Worm (Caenorhabditis elegans) whole organism, L4 larva: ENCODE data around the gene C01G5.5.
A peak's percentile ranks its signal among the peaks of the same experiment; 100 is the strongest.

Experiments used
- ceh-32 ChIP-seq: sonication (generic microtip); optimal IDR thresholded peaks from 2 replicates; lab custom pipeline; 2016; ENCODE audit warnings: mild to moderate bottlenecking, missing genetic modification characterization, missing compliant biosample characterization; ENCODE audit not compliant: poor library complexity
- ceh-62 ChIP-seq: sonication (generic microtip); optimal IDR thresholded peaks from 2 replicates; lab custom pipeline; 2017; ENCODE audit warnings: missing biosample characterization, missing genetic modification characterization
- dmd-9 ChIP-seq: fragments of 200-800 bp; sonication (Bioruptor generic); IDR thresholded peaks from 2 replicates; pipeline ENCODE4 v1.3.6; 2022; ENCODE audit warnings: missing genetic modification reagents, missing genetic modification characterization, missing compliant biosample characterization
- lin-39 ChIP-seq: fragments of 150-350 bp; optimal IDR thresholded peaks from 2 replicates; lab custom pipeline; 2014; ENCODE audit warnings: missing biosample characterization, missing genetic modification reagents, missing genetic modification characterization
- lsy-2 ChIP-seq, 2 experiments: fragments of 150-350 bp in 1 of 2; sonication (generic microtip) in 1 of 2; optimal IDR thresholded peaks; 2 replicates each; lab custom pipeline; 2014 to 2017; ENCODE audit warnings: missing biosample characterization in 2 of 2, missing genetic modification characterization in 2 of 2
- mdl-1 ChIP-seq, 2 experiments: fragments of 150-350 bp in 1 of 2; sonication (generic microtip) in 1 of 2; optimal IDR thresholded peaks; 2 replicates each; lab custom pipeline; 2014 to 2017; ENCODE audit warnings: missing biosample characterization in 2 of 2, missing genetic modification characterization in 2 of 2
- mep-1 ChIP-seq: fragments of 150-350 bp; sonication (generic microtip); optimal IDR thresholded peaks from 3 replicates; lab custom pipeline; 2014; ENCODE audit warnings: missing biosample characterization, missing genetic modification characterization
- nhr-10 ChIP-seq: fragments of 150-350 bp; optimal IDR thresholded peaks from 2 replicates; lab custom pipeline; 2014; ENCODE audit warnings: missing biosample characterization, missing genetic modification characterization
- nhr-11 ChIP-seq: fragments of 150-350 bp; optimal IDR thresholded peaks from 2 replicates; lab custom pipeline; 2014; ENCODE audit warnings: missing biosample characterization, missing genetic modification characterization
- nhr-77 ChIP-seq: fragments of 150-350 bp; optimal IDR thresholded peaks from 2 replicates; lab custom pipeline; 2014; ENCODE audit warnings: missing biosample characterization, missing genetic modification characterization
- unc-39 ChIP-seq: sonication (generic microtip); optimal IDR thresholded peaks from 2 replicates; lab custom pipeline; 2017; ENCODE audit warnings: missing biosample characterization, missing genetic modification characterization
- unc-62 ChIP-seq, 3 experiments: fragments of 150-350 bp in 1 of 3; sonication (generic microtip); optimal IDR thresholded peaks in 2 of 3; peaks in 1 of 3; 1 replicate in 1 of 3; 2 replicates in 2 of 3; lab custom pipeline; 2014 to 2017; ENCODE audit warnings: missing biosample characterization in 3 of 3, missing genetic modification characterization in 3 of 3, missing genetic modification reagents in 3 of 3, missing genotype in 1 of 3
- zag-1 ChIP-seq: fragments of 150-350 bp; optimal IDR thresholded peaks from 2 replicates; lab custom pipeline; 2014; ENCODE audit warnings: missing biosample characterization, missing genetic modification characterization
- zfp-3 ChIP-seq: fragments of 200-800 bp; sonication (Bioruptor generic); conservative IDR thresholded peaks from 2 replicates; pipeline ENCODE4 v1.3.6; 2022; ENCODE audit warnings: missing genetic modification reagents, missing genetic modification characterization, missing compliant biosample characterization

DNA sequence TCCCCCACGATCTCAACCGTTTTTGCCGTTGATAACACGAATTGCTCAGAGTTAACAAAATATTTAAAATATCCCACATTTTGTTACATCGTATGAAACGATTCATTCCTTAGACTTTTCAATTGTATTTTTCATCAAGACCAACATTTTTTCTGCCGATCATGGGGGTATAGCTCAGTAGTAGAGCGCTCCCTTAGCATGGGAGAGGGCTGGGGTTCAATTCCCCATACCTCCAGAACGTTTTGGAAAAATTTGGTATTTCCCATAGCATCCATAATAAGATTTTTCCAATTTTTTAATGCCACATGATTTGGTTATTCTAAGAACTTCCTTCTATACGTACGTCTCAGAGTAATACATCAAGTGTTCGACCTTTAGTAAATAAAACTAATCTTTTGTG is 37.6 kb downstream of the C01G5.5 start:
- TF ChIP-seq nhr-77 (tag; lab: Kevin White, UChicago) (no peak), nhr-11 (tag; lab: Kevin White, UChicago) (no peak), ceh-62 (tag; lab: Kevin White, UChicago) (no peak), dmd-9 (no peak), unc-62 (GFP tag; optimal IDR thresholded peaks at IDR 0.05 in 1 of 2; lab: Kevin White, UChicago) (peak in 1 of 2 experiments; percentile 50), unc-62 (tag; optimal IDR thresholded peaks at IDR 0.05; lab: Kevin White, UChicago) (no peak), zfp-3 (GFP tag; lab: Robert Waterston, UW) (no peak), mdl-1 (tag; optimal IDR thresholded peaks at IDR 0.05; lab: Kevin White, UChicago) (no peak), mep-1 (no peak), lsy-2 (tag; optimal IDR thresholded peaks at IDR 0.05; lab: Kevin White, UChicago) (no peak), nhr-10 (tag; lab: Kevin White, UChicago) (no peak), unc-39 (tag; lab: Kevin White, UChicago) (no peak), ceh-32 (tag; lab: Kevin White, UChicago) (no peak), lin-39 (tag; lab: Kevin White, UChicago) (no peak), zag-1 (tag; lab: Kevin White, UChicago) (no peak)
